Worm (Caenorhabditis elegans): ENCODE results near the gene str-124.

str-124 gene

ce11 chrX:12759010-12759409 lies 28.7 kb upstream of the str-124 start:
- TF ChIP-seq lin-35 (GFP tag; optimal IDR thresholded peaks at IDR 0.05) (peak in 1 of 2 experiments; percentile 20), nhr-71 (tag; optimal IDR thresholded peaks at IDR 0.05) (peak; percentile 18), elt-2 (tag; optimal IDR thresholded peaks at IDR 0.05) (peak; percentile 35), nhr-20 (tag; optimal IDR thresholded peaks at IDR 0.05) (peak; percentile 13), unc-30 (tag; optimal IDR thresholded peaks at IDR 0.05) (no peak)

DNA sequence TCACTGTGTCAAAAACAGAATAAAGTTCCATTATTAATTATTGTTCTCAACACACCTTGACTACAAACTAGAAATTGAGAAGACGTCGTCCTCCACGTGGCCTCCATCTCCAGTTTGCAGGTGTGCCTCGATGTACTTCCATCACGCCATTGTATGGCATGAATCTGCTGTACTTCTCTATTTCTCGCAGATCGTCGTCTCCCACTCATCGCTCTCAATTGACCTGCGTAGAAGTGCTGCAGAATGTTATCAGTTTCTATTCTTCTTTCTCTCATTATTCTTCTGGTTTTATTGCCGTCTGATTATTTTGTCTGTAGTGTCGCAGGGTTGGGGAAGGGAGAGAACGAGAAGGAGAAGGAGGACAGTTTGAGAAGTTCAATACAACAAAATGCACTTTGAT lies 28.1 kb upstream of the str-124 start:
- TF ChIP-seq tbx-2 (tag; optimal IDR thresholded peaks at IDR 0.05): peak; percentile 40
- TF ChIP-seq irx-1 (tag; optimal IDR thresholded peaks at IDR 0.05): no peak
- TF ChIP-seq unc-62 (GFP tag; optimal IDR thresholded peaks at IDR 0.05): no peak
- TF ChIP-seq ceh-88 (GFP tag; IDR thresholded peaks at IDR 0.05): no peak
- no peak for TF ChIP-seq isw-1 (GFP tag; IDR thresholded peaks at IDR 0.05)
- no peak for TF ChIP-seq swsn-7 (tag; optimal IDR thresholded peaks at IDR 0.05)
- no peak for TF ChIP-seq ztf-4 (tag; optimal IDR thresholded peaks at IDR 0.05)
- TF ChIP-seq lin-14 (GFP tag; optimal IDR thresholded peaks at IDR 0.05): peak; percentile 63
- no peak for TF ChIP-seq jun-1 (tag; optimal IDR thresholded peaks at IDR 0.05)
- no peak for TF ChIP-seq ceh-90 (tag; optimal IDR thresholded peaks at IDR 0.05)
- TF ChIP-seq unc-130 (tag; optimal IDR thresholded peaks at IDR 0.05): no peak
- TF ChIP-seq zip-4 (GFP tag; optimal IDR thresholded peaks at IDR 0.05): no peak
- TF ChIP-seq nhr-47 (tag; optimal IDR thresholded peaks at IDR 0.05): no peak
- peak; percentile 53 for TF ChIP-seq lir-3 (tag; optimal IDR thresholded peaks at IDR 0.05; ENCODE audit: poor library complexity)
- peak; percentile 67 for TF ChIP-seq nhr-71 (tag; optimal IDR thresholded peaks at IDR 0.05)
- TF ChIP-seq aha-1 (tag; optimal IDR thresholded peaks at IDR 0.05): no peak
- TF ChIP-seq fos-1 (tag; optimal IDR thresholded peaks at IDR 0.05): no peak
- no peak for TF ChIP-seq ceh-63 (GFP tag; optimal IDR thresholded peaks at IDR 0.05)
- no peak for TF ChIP-seq egl-27 (tag; optimal IDR thresholded peaks at IDR 0.05)
- TF ChIP-seq ces-1 (GFP tag; optimal IDR thresholded peaks at IDR 0.05): no peak
- TF ChIP-seq unc-98 (GFP tag; IDR thresholded peaks at IDR 0.05): no peak
- TF ChIP-seq ceh-82 (tag; optimal IDR thresholded peaks at IDR 0.05): no peak
- no peak for TF ChIP-seq hlh-17 (GFP tag; optimal IDR thresholded peaks at IDR 0.05; ENCODE audit: borderline replicate concordance)
- no peak for TF ChIP-seq alr-1 (tag; optimal IDR thresholded peaks at IDR 0.05; ENCODE audit: borderline replicate concordance)
- TF ChIP-seq efl-1 (optimal IDR thresholded peaks at IDR 0.05): no peak
- TF ChIP-seq efl-1 (GFP tag; optimal IDR thresholded peaks at IDR 0.05 in 1 of 2): peak in 1 of 2 experiments; percentile 58
- no peak for TF ChIP-seq skn-1 (tag; optimal IDR thresholded peaks at IDR 0.05)
- TF ChIP-seq zag-1 (tag; optimal IDR thresholded peaks at IDR 0.05): no peak
- TF ChIP-seq nhr-11 (tag; optimal IDR thresholded peaks at IDR 0.05): no peak
- TF ChIP-seq nhr-237 (tag; optimal IDR thresholded peaks at IDR 0.05): no peak
- TF ChIP-seq tlp-1 (tag; optimal IDR thresholded peaks at IDR 0.05): no peak
- peak in 5 of 6 experiments; percentile 34 to 73 (median 44) for TF ChIP-seq elt-3 (tag; optimal IDR thresholded peaks at IDR 0.05)
- TF ChIP-seq snpc-4 (tag; optimal IDR thresholded peaks at IDR 0.05): no peak
- no peak for TF ChIP-seq nhr-77 (tag; optimal IDR thresholded peaks at IDR 0.05)
- no peak for TF ChIP-seq fkh-4 (tag; optimal IDR thresholded peaks at IDR 0.05; ENCODE audit: borderline replicate concordance)
- no peak for TF ChIP-seq ets-5 (GFP tag; IDR thresholded peaks at IDR 0.05)
- no peak for TF ChIP-seq hlh-4 (tag; optimal IDR thresholded peaks at IDR 0.05)
- peak; percentile 54 for TF ChIP-seq snu-23 (GFP tag; optimal IDR thresholded peaks at IDR 0.05)
- TF ChIP-seq pag-3 (tag; optimal IDR thresholded peaks at IDR 0.05; ENCODE audit: borderline replicate concordance, insufficient read depth): no peak
- no peak for TF ChIP-seq sptf-1 (tag; optimal IDR thresholded peaks at IDR 0.05)
- no peak for TF ChIP-seq lsy-2 (tag; optimal IDR thresholded peaks at IDR 0.05)
- no peak for TF ChIP-seq lin-39 (tag; optimal IDR thresholded peaks at IDR 0.05)
- no peak for TF ChIP-seq fkh-8 (tag; optimal IDR thresholded peaks at IDR 0.05)
- no peak for TF ChIP-seq nhr-84 (tag; optimal IDR thresholded peaks at IDR 0.05)
- TF ChIP-seq nhr-12 (tag; optimal IDR thresholded peaks at IDR 0.05): no peak
- TF ChIP-seq rnt-1 (tag; optimal IDR thresholded peaks at IDR 0.05): no peak
- no peak for TF ChIP-seq sup-37 (GFP tag; optimal IDR thresholded peaks at IDR 0.05)
- TF ChIP-seq unc-30 (tag; optimal IDR thresholded peaks at IDR 0.05): no peak
- TF ChIP-seq aly-2 (tag; optimal IDR thresholded peaks at IDR 0.05): no peak

Data from whole organism, L1 larva.